Worm (Caenorhabditis elegans) whole organism, L4 larva: ENCODE results near the gene F49F1.10.

ENCODE experiments used
- F37D6.2 ChIP-seq: sonication (generic microtip); optimal IDR thresholded peaks from 2 replicates; lab custom pipeline; 2016; ENCODE audit warnings: mild to moderate bottlenecking, missing genetic modification characterization, missing compliant biosample characterization
- hlh-30 ChIP-seq: sonication (generic microtip); optimal IDR thresholded peaks from 2 replicates; lab custom pipeline; 2017; ENCODE audit warnings: antibody characterized with exemption, mild to moderate bottlenecking, missing genetic modification characterization, missing compliant biosample characterization; ENCODE audit not compliant: insufficient read depth
- mep-1 ChIP-seq: fragments of 150-350 bp; sonication (generic microtip); optimal IDR thresholded peaks from 3 replicates; lab custom pipeline; 2014; ENCODE audit warnings: missing biosample characterization, missing genetic modification characterization
- set-16 ChIP-seq: fragments of 200-800 bp; sonication (Bioruptor generic); IDR thresholded peaks from 2 replicates; pipeline ENCODE4 v1.3.6; 2022; ENCODE audit warnings: missing genetic modification reagents, missing genetic modification characterization, missing compliant biosample characterization
- snpc-4 ChIP-seq: fragments of 150-350 bp; optimal IDR thresholded peaks from 2 replicates; lab custom pipeline; 2014; ENCODE audit warnings: missing biosample characterization, missing genetic modification characterization
- ztf-11 ChIP-seq: fragments of 150-350 bp; optimal IDR thresholded peaks from 2 replicates; lab custom pipeline; 2014; ENCODE audit warnings: missing biosample characterization, missing genetic modification characterization

DNA sequence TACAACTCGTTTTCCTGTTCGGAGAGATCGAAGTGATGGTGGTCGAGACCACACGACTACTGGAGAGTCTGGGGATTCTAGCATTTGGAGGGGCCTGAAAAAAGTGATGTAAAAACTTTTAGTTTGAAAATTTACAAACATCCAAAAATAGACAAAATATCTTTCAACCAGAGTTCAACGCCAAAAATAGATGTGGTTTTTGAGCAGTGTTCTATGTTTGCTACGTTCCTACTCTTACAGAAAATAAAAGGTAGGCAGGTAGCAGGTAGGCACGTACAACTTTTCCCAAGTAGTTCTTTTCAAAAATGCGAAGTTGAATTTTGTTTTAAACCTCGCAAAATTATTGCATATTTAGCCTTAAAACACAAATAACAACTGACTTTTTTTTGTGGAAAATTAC lies 26.5 kb downstream of the F49F1.10 start, which contains the start of gene F49F1.14:
- TF ChIP-seq snpc-4 (tag; lab: Kevin White, UChicago) (no peak), F37D6.2 (tag; lab: Kevin White, UChicago) (no peak), mep-1 (tag; lab: Kevin White, UChicago) (no peak), set-16 (no peak), ztf-11 (no peak), hlh-30 (tag; lab: Kevin White, UChicago) (no peak)
